Worm (Caenorhabditis elegans) whole organism, L3 larva: ENCODE measurements around the gene rtfo-1.

Experiments used
- ceh-82 ChIP-seq: fragments of 150-350 bp; optimal IDR thresholded peaks from 2 replicates; lab custom pipeline; 2014; ENCODE audit warnings: missing biosample characterization, missing genetic modification characterization
- elt-1 ChIP-seq: fragments of 150-350 bp; optimal IDR thresholded peaks from 2 replicates; lab custom pipeline; 2014; ENCODE audit warnings: missing biosample characterization, missing genetic modification characterization
- fos-1 ChIP-seq: fragments of 150-350 bp; optimal IDR thresholded peaks from 2 replicates; lab custom pipeline; 2014; ENCODE audit warnings: missing biosample characterization, missing genetic modification characterization
- lin-39 ChIP-seq: fragments of 150-350 bp; optimal IDR thresholded peaks from 2 replicates; lab custom pipeline; 2018; ENCODE audit warnings: missing biosample characterization, missing genetic modification reagents, missing genetic modification characterization
- mml-1 ChIP-seq: fragments of 150-350 bp; sonication (generic microtip); optimal IDR thresholded peaks from 3 replicates; lab custom pipeline; 2014; ENCODE audit warnings: missing biosample characterization, missing genetic modification characterization
- nhr-11 ChIP-seq: fragments of 150-350 bp; optimal IDR thresholded peaks from 2 replicates; lab custom pipeline; 2014; ENCODE audit warnings: missing biosample characterization, missing genetic modification characterization
- nhr-12 ChIP-seq: fragments of 150-350 bp; optimal IDR thresholded peaks from 2 replicates; lab custom pipeline; 2014; ENCODE audit warnings: missing biosample characterization, missing genetic modification characterization
- pha-4 ChIP-seq: fragments of 150-350 bp; optimal IDR thresholded peaks from 2 replicates; lab custom pipeline; 2014; ENCODE audit warnings: missing biosample characterization, missing genetic modification reagents, missing genetic modification characterization
- tbx-2 ChIP-seq: sonication (generic microtip); optimal IDR thresholded peaks from 2 replicates; lab custom pipeline; 2016; ENCODE audit warnings: mild to moderate bottlenecking, missing genetic modification characterization, missing compliant biosample characterization

DNA sequence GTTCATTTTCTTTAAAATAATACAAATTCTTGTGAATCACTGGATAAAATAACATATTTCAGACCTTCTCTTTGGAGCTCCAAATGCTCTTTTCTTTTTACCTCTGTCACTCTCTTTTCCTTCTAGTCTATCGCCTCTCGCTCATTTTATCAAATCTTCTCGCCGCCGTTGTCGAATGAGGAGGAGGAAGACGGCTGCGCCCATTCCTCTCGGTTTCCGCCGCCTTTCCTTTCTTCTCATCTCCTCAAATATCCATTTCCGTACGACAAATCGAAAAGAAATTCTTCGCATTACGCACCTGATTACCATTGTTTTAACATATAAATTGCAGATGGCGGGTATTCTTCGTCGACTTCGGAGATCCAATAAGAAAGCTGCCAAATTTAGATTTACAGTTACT is 32.1 kb downstream of the rtfo-1 start, which contains the start of gene ehbp-1:
- TF ChIP-seq elt-1 = no peak
- TF ChIP-seq nhr-12 = no peak
- no peak for TF ChIP-seq nhr-11 (tag; lab: Kevin White, UChicago)
- no peak for TF ChIP-seq tbx-2 (tag; lab: Kevin White, UChicago)
- TF ChIP-seq pha-4 (tag; lab: Kevin White, UChicago) = no peak
- TF ChIP-seq ceh-82 (tag; lab: Kevin White, UChicago) = no peak
- no peak for TF ChIP-seq lin-39 (tag; lab: Kevin White, UChicago)
- TF ChIP-seq fos-1 = no peak
- TF ChIP-seq mml-1 (tag; lab: Kevin White, UChicago) = no peak
